Fruit fly (Drosophila melanogaster) whole organism, embryonic: Measurements from ENCODE around the gene Smox.

Experiments used
- BEAF-32 ChIP-seq: fragments of 200-800 bp; sonication (Bioruptor generic); optimal IDR thresholded peaks from 3 replicates; lab custom pipeline; 2017; ENCODE audit warnings: missing biosample characterization, missing genetic modification characterization, mild to moderate bottlenecking, moderate library complexity, missing genetic modification reagents
- CG10366 ChIP-seq: fragments of 200-800 bp; sonication (Bioruptor generic); IDR thresholded peaks from 2 replicates; pipeline ENCODE4 v1.3.6; 2022; ENCODE audit warnings: missing biosample characterization, missing genetic modification characterization
- CG10654 ChIP-seq: fragments of 200-800 bp; sonication (Bioruptor generic); optimal IDR thresholded peaks from 2 replicates; lab custom pipeline; 2016; ENCODE audit warnings: missing biosample characterization, missing genetic modification characterization
- CG11093 ChIP-seq: fragments of 200-800 bp; sonication (Bioruptor generic); IDR thresholded peaks from 3 replicates; pipeline ENCODE4 v1.3.6; 2022; ENCODE audit warnings: missing biosample characterization, missing genetic modification characterization
- CG12299 ChIP-seq: fragments of 200-800 bp; sonication (Bioruptor generic); optimal IDR thresholded peaks from 2 replicates; lab custom pipeline; 2018; ENCODE audit warnings: missing biosample characterization, mild to moderate bottlenecking, missing genetic modification characterization
- CG12744 ChIP-seq: fragments of 200-800 bp; sonication (Bioruptor generic); optimal IDR thresholded peaks from 2 replicates; lab custom pipeline; 2016; ENCODE audit warnings: missing biosample characterization, missing genetic modification characterization
- CG14667 ChIP-seq: fragments of 200-800 bp; sonication (Bioruptor generic); IDR thresholded peaks from 2 replicates; pipeline ENCODE4 v1.3.6; 2022; ENCODE audit warnings: missing biosample characterization, missing genetic modification characterization
- CG14710 ChIP-seq: fragments of 200-800 bp; sonication (Bioruptor generic); optimal IDR thresholded peaks from 3 replicates; lab custom pipeline; 2019; ENCODE audit warnings: missing biosample characterization, mild to moderate bottlenecking, missing genetic modification characterization, moderate library complexity
- CG15601 ChIP-seq: fragments of 200-800 bp; sonication (Bioruptor generic); optimal IDR thresholded peaks from 3 replicates; lab custom pipeline; 2019; ENCODE audit warnings: missing biosample characterization, mild to moderate bottlenecking, missing genetic modification characterization, moderate library complexity
- CG16863 ChIP-seq: fragments of 200-800 bp; sonication (Bioruptor generic); optimal IDR thresholded peaks from 3 replicates; lab custom pipeline; 2016; ENCODE audit warnings: missing biosample characterization, missing genetic modification characterization
- CG2678 ChIP-seq: fragments of 200-800 bp; sonication (Bioruptor generic); optimal IDR thresholded peaks from 3 replicates; lab custom pipeline; 2019; ENCODE audit warnings: missing biosample characterization, mild to moderate bottlenecking, missing genetic modification characterization, moderate library complexity
- CG32767 ChIP-seq: fragments of 200-800 bp; sonication (Bioruptor generic); IDR thresholded peaks from 2 replicates; pipeline ENCODE4 v1.3.6; 2022; ENCODE audit warnings: missing biosample characterization, missing genetic modification characterization
- CG4404 ChIP-seq: fragments of 200-800 bp; sonication (Bioruptor generic); IDR thresholded peaks from 2 replicates; pipeline ENCODE4 v1.3.6; 2022; ENCODE audit warnings: missing biosample characterization, missing genetic modification characterization
- CG6791 ChIP-seq: fragments of 200-800 bp; sonication (Bioruptor generic); IDR thresholded peaks from 3 replicates; pipeline ENCODE4 v1.3.6; 2022; ENCODE audit warnings: missing biosample characterization, missing genetic modification characterization; ENCODE audit not compliant: partially characterized antibody
- CG7839 ChIP-seq: fragments of 200-800 bp; sonication (Bioruptor generic); optimal IDR thresholded peaks from 3 replicates; lab custom pipeline; 2018; ENCODE audit warnings: missing biosample characterization, mild to moderate bottlenecking, missing genetic modification characterization, moderate library complexity
- CG7928 ChIP-seq: fragments of 200-800 bp; sonication (Bioruptor generic); optimal IDR thresholded peaks from 2 replicates; lab custom pipeline; 2017; ENCODE audit warnings: missing biosample characterization, mild to moderate bottlenecking, missing genetic modification characterization
- CG7963 ChIP-seq: fragments of 200-800 bp; sonication (Bioruptor generic); IDR thresholded peaks from 3 replicates; pipeline ENCODE4 v1.3.6; 2022; ENCODE audit warnings: missing biosample characterization, missing genetic modification characterization; ENCODE audit not compliant: partially characterized antibody
- CG8290 ChIP-seq, 3 experiments: fragments of 200-800 bp; sonication (Bioruptor generic); optimal IDR thresholded peaks; 2 replicates each; lab custom pipeline; 2016 to 2019; ENCODE audit warnings: missing biosample characterization in 3 of 3, missing genetic modification characterization in 3 of 3, mild to moderate bottlenecking in 2 of 3, moderate library complexity in 1 of 3
- CG8359 ChIP-seq: fragments of 200-800 bp; sonication (Bioruptor generic); optimal IDR thresholded peaks from 2 replicates; lab custom pipeline; 2017; ENCODE audit warnings: missing biosample characterization, mild to moderate bottlenecking, missing genetic modification characterization, borderline replicate concordance
- Camta ChIP-seq: fragments of 200-800 bp; sonication (Bioruptor generic); optimal IDR thresholded peaks from 2 replicates; lab custom pipeline; 2016; ENCODE audit warnings: missing biosample characterization, missing genetic modification characterization
- Dip3 ChIP-seq: fragments of 200-800 bp; sonication (Bioruptor generic); optimal IDR thresholded peaks from 3 replicates; lab custom pipeline; 2016; ENCODE audit warnings: missing biosample characterization, missing genetic modification characterization
- Hmr ChIP-seq: fragments of 200-800 bp; sonication (Bioruptor generic); optimal IDR thresholded peaks from 3 replicates; lab custom pipeline; 2017; ENCODE audit warnings: mild to moderate bottlenecking, missing biosample characterization, missing genetic modification reagents, missing genetic modification characterization
- MBD-R2 ChIP-seq: fragments of 200-800 bp; sonication (Bioruptor generic); IDR thresholded peaks from 2 replicates; pipeline ENCODE4 v1.3.6; 2022; ENCODE audit warnings: missing biosample characterization, missing genetic modification characterization
- Mes4 ChIP-seq: fragments of 200-800 bp; sonication (Bioruptor generic); optimal IDR thresholded peaks from 2 replicates; lab custom pipeline; 2016; ENCODE audit warnings: missing biosample characterization, missing genetic modification characterization
- Oaz ChIP-seq: fragments of 200-800 bp; sonication (Bioruptor generic); IDR thresholded peaks from 2 replicates; pipeline ENCODE4 v1.3.6; 2022; ENCODE audit warnings: missing biosample characterization, missing genetic modification characterization
- Tbp ChIP-seq: fragments of >200 bp; optimal IDR thresholded peaks from 2 replicates; lab custom pipeline; 2018; ENCODE audit warnings: missing biosample characterization, missing genetic modification characterization
- Vsx1 ChIP-seq: fragments of 200-800 bp; sonication (Bioruptor generic); optimal IDR thresholded peaks from 2 replicates; lab custom pipeline; 2017; ENCODE audit warnings: missing biosample characterization, mild to moderate bottlenecking, missing genetic modification characterization, missing genetic modification reagents
- Xbp1 ChIP-seq: fragments of 200-800 bp; sonication (Bioruptor generic); optimal IDR thresholded peaks from 3 replicates; lab custom pipeline; 2016; ENCODE audit warnings: missing biosample characterization, mild to moderate bottlenecking, missing genetic modification characterization
- abd-A ChIP-seq: fragments of 200-800 bp; sonication (Bioruptor generic); optimal IDR thresholded peaks from 3 replicates; lab custom pipeline; 2019; ENCODE audit warnings: missing biosample characterization, mild to moderate bottlenecking, missing genetic modification characterization, moderate library complexity
- cato ChIP-seq: fragments of 200-800 bp; sonication (Bioruptor generic); optimal IDR thresholded peaks from 2 replicates; lab custom pipeline; 2016; ENCODE audit warnings: missing biosample characterization, missing genetic modification characterization, borderline replicate concordance
- caup ChIP-seq: fragments of 200-800 bp; sonication (Bioruptor generic); optimal IDR thresholded peaks from 3 replicates; lab custom pipeline; 2017; ENCODE audit warnings: missing biosample characterization, mild to moderate bottlenecking, missing genetic modification characterization, moderate library complexity; ENCODE audit not compliant: severe bottlenecking
- crol ChIP-seq: fragments of 200-800 bp; sonication (Bioruptor generic); IDR thresholded peaks from 2 replicates; pipeline ENCODE4 v1.3.6; 2022; ENCODE audit warnings: missing biosample characterization, missing genetic modification characterization
- crp ChIP-seq, 2 experiments: fragments of 200-800 bp; sonication (Bioruptor generic); optimal IDR thresholded peaks; 2 replicates in 1 of 2; 3 replicates in 1 of 2; lab custom pipeline; 2017; ENCODE audit warnings: missing biosample characterization in 2 of 2, missing genetic modification characterization in 2 of 2, mild to moderate bottlenecking in 1 of 2, moderate library complexity in 1 of 2
- dpn ChIP-seq, 2 experiments: fragments of 200-800 bp; sonication (Bioruptor generic); optimal IDR thresholded peaks; 3 replicates each; lab custom pipeline; 2016; ENCODE audit warnings: missing biosample characterization in 2 of 2, missing genetic modification characterization in 2 of 2
- ems ChIP-seq: fragments of 200-800 bp; sonication (Bioruptor generic); optimal IDR thresholded peaks from 3 replicates; lab custom pipeline; 2016; ENCODE audit warnings: missing biosample characterization, missing genetic modification characterization
- ewg ChIP-seq: fragments of 200-800 bp; sonication (Bioruptor generic); optimal IDR thresholded peaks from 3 replicates; lab custom pipeline; 2017; ENCODE audit warnings: mild to moderate bottlenecking, missing biosample characterization, missing genetic modification reagents, missing genetic modification characterization
- fd64A ChIP-seq: fragments of 200-800 bp; sonication (Bioruptor generic); optimal IDR thresholded peaks from 3 replicates; lab custom pipeline; 2018; ENCODE audit warnings: missing biosample characterization, mild to moderate bottlenecking, missing genetic modification characterization
- gcm ChIP-seq: fragments of 200-800 bp; sonication (Bioruptor generic); optimal IDR thresholded peaks from 2 replicates; lab custom pipeline; 2019; ENCODE audit warnings: missing biosample characterization, mild to moderate bottlenecking, missing genetic modification characterization, moderate library complexity
- h ChIP-seq: fragments of >200 bp; optimal IDR thresholded peaks from 2 replicates; lab custom pipeline; 2017
- jumu ChIP-seq: fragments of 200-800 bp; sonication (Bioruptor generic); optimal IDR thresholded peaks from 3 replicates; lab custom pipeline; 2016; ENCODE audit warnings: missing biosample characterization, missing genetic modification characterization
- kah ChIP-seq: fragments of 200-800 bp; sonication (Bioruptor generic); optimal IDR thresholded peaks from 2 replicates; lab custom pipeline; 2018; ENCODE audit warnings: missing biosample characterization, mild to moderate bottlenecking, missing genetic modification characterization
- lilli ChIP-seq: fragments of 200-800 bp; sonication (Bioruptor generic); optimal IDR thresholded peaks from 3 replicates; lab custom pipeline; 2016; ENCODE audit warnings: missing biosample characterization, missing genetic modification characterization
- nau ChIP-seq: fragments of 200-800 bp; sonication (Bioruptor generic); optimal IDR thresholded peaks from 3 replicates; lab custom pipeline; 2017; ENCODE audit warnings: missing biosample characterization, mild to moderate bottlenecking, missing genetic modification characterization, missing genetic modification reagents
- pho ChIP-seq: fragments of 200-800 bp; sonication (Bioruptor generic); optimal IDR thresholded peaks from 2 replicates; lab custom pipeline; 2016; ENCODE audit warnings: missing biosample characterization, missing genetic modification characterization
- tin ChIP-seq: fragments of 200-800 bp; sonication (Bioruptor generic); optimal IDR thresholded peaks from 3 replicates; lab custom pipeline; 2016; ENCODE audit warnings: missing biosample characterization, missing genetic modification characterization
- tio ChIP-seq: fragments of 200-800 bp; sonication (Bioruptor generic); optimal IDR thresholded peaks from 2 replicates; lab custom pipeline; 2017; ENCODE audit warnings: missing biosample characterization, missing genetic modification characterization, inconsistent platforms
- trem ChIP-seq: fragments of 200-800 bp; optimal IDR thresholded peaks from 3 replicates; lab custom pipeline; 2019; ENCODE audit warnings: missing biosample characterization, mild to moderate bottlenecking, missing genetic modification characterization, moderate library complexity
- unpg ChIP-seq: fragments of 200-800 bp; sonication (Bioruptor generic); optimal IDR thresholded peaks from 3 replicates; lab custom pipeline; 2018; ENCODE audit warnings: missing biosample characterization, mild to moderate bottlenecking, missing genetic modification characterization, moderate library complexity
- zf30C ChIP-seq: fragments of 200-800 bp; sonication (Bioruptor generic); optimal IDR thresholded peaks from 3 replicates; lab custom pipeline; 2018; ENCODE audit warnings: missing biosample characterization, mild to moderate bottlenecking, missing genetic modification characterization

Smox gene

DNA sequence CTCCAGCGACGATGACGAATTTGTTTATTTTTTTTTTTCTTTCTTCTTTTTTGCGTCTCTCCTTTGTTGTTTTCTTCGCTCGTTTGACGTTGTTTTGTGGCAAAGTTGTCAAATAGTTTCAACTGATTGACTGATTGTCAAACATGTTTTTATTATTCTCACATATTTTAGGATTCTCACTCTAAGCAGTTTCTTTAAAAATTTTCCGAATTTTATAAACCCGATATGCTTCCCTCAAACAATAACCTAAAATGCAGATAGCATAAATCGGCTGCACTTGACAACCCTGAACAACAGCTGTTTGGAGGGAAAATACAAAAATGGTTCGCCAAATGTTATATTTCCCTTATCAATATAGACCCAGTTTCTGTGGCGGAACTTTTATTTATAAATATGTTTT is 1.5 kb upstream of the Smox start, which contains the start of gene CG17982 (continued):
- TF ChIP-seq Mes4 (GFP tag; lab: Kevin White, UChicago) (peak; percentile 81), Tbp (GFP tag; lab: Kevin White, UChicago) (no peak), ewg (GFP tag; lab: Kevin White, UChicago) (peak; percentile 64), MBD-R2 (GFP tag; lab: Robert Waterston, UW) (peak; percentile 80), CG7928 (GFP tag; lab: Kevin White, UChicago) (peak; percentile 47), cato (GFP tag; lab: Kevin White, UChicago) (peak; percentile 47), Vsx1 (GFP tag; lab: Kevin White, UChicago) (no peak), CG6791 (GFP tag; lab: Robert Waterston, UW) (no peak), Dip3 (GFP tag; lab: Kevin White, UChicago) (peak; percentile 84), CG4404 (GFP tag; lab: Robert Waterston, UW) (peak; percentile 56; the same call in 1 of the 2 replicates), kah (GFP tag; lab: Kevin White, UChicago) (peak; percentile 64), CG8290 (GFP tag; optimal IDR thresholded peaks at IDR 0.05; lab: Kevin White, UChicago) (peak; percentile 65), CG8290 (tag; optimal IDR thresholded peaks at IDR 0.05; lab: Kevin White, UChicago) (peak; percentile 41 to 82), jumu (peak; percentile 77), CG12744 (peak; percentile 79), CG16863 (GFP tag; lab: Kevin White, UChicago) (peak; percentile 80), crp (GFP tag; optimal IDR thresholded peaks at IDR 0.05; lab: Kevin White, UChicago) (peak; percentile 47 to 89), CG14667 (GFP tag; lab: Robert Waterston, UW) (peak; percentile 44), abd-A (tag; lab: Kevin White, UChicago) (no peak), CG10366 (GFP tag; lab: Robert Waterston, UW) (peak; percentile 76), nau (no peak), CG2678 (tag; lab: Kevin White, UChicago) (peak; percentile 90), crol (GFP tag; lab: Robert Waterston, UW) (no peak), CG7963 (GFP tag; lab: Robert Waterston, UW) (no peak), h (lab: Kevin White, UChicago) (no peak), pho (GFP tag; lab: Kevin White, UChicago) (peak; percentile 74), ems (GFP tag; lab: Kevin White, UChicago) (peak; percentile 80), trem (peak; percentile 64), CG11093 (GFP tag; lab: Robert Waterston, UW) (peak; percentile 44; the same call in 1 of the 3 replicates), tio (GFP tag; lab: Kevin White, UChicago) (no peak), CG8359 (peak; percentile 4), Camta (GFP tag; lab: Kevin White, UChicago) (peak; percentile 78), Xbp1 (GFP tag; lab: Kevin White, UChicago) (peak; percentile 88), dpn (GFP tag; optimal IDR thresholded peaks at IDR 0.05; lab: Kevin White, UChicago) (peak; percentile 80 to 83), caup (GFP tag; lab: Kevin White, UChicago) (peak; percentile 82), zf30C (GFP tag; lab: Kevin White, UChicago) (peak; percentile 7), lilli (GFP tag; lab: Kevin White, UChicago) (peak; percentile 93), CG15601 (peak; percentile 82), Oaz (GFP tag; lab: Robert Waterston, UW) (peak; percentile 53; the same call in 1 of the 2 replicates), BEAF-32 (peak; percentile 32), unpg (peak; percentile 92), CG12299 (peak; percentile 86), Hmr (GFP tag; lab: Kevin White, UChicago) (no peak), gcm (GFP tag; lab: Kevin White, UChicago) (peak; percentile 83), CG32767 (GFP tag; lab: Robert Waterston, UW) (peak; percentile 80), tin (peak; percentile 84), CG7839 (peak; percentile 90), fd64A (GFP tag; lab: Kevin White, UChicago) (peak; percentile 45), CG14710 (tag; lab: Kevin White, UChicago) (peak; percentile 83), CG10654 (GFP tag; lab: Kevin White, UChicago) (peak; percentile 73)
